Worm (Caenorhabditis elegans) whole organism, young adult: Measurements from ENCODE around the gene zim-2.
"Not testable (repeated sequence)": the region's sequence is repeated elsewhere in the genome, so short reads cannot be mapped to it uniquely, and the experiment has no call there.

Experiments used
- B0261.1 ChIP-seq: sonication (generic microtip); optimal IDR thresholded peaks from 2 replicates; lab custom pipeline; 2016; ENCODE audit warnings: mild to moderate bottlenecking, missing genetic modification characterization, moderate library complexity, missing compliant biosample characterization
- C17E4.6 ChIP-seq: fragments of 200-800 bp; sonication (Bioruptor generic); IDR thresholded peaks from 2 replicates; pipeline ENCODE4 v1.3.6; 2022; ENCODE audit warnings: missing genetic modification reagents, missing genetic modification characterization, missing compliant biosample characterization
- F33H1.4 ChIP-seq: fragments of 200-800 bp; sonication (Bioruptor generic); IDR thresholded peaks from 2 replicates; pipeline ENCODE4 v1.3.6; 2022; ENCODE audit warnings: missing genetic modification reagents, missing genetic modification characterization, missing compliant biosample characterization
- ama-1 ChIP-seq, 3 experiments: fragments of 150-350 bp in 1 of 3; sonication (generic microtip) in 2 of 3; optimal IDR thresholded peaks; 2 replicates each; lab custom pipeline; 2014 to 2018; ENCODE audit warnings: missing biosample characterization in 2 of 3, missing genetic modification characterization in 2 of 3, missing genetic modification reagents in 2 of 3
- athp-1 ChIP-seq: sonication (generic microtip); optimal IDR thresholded peaks from 2 replicates; lab custom pipeline; 2017; ENCODE audit warnings: mild to moderate bottlenecking, missing genetic modification characterization, missing compliant biosample characterization
- attf-3 ChIP-seq: fragments of 200-800 bp; sonication (Bioruptor generic); conservative IDR thresholded peaks from 2 replicates; pipeline ENCODE4 v1.3.6; 2022; ENCODE audit warnings: missing genetic modification reagents, missing genetic modification characterization, missing compliant biosample characterization
- cebp-1 ChIP-seq, 2 experiments: fragments of 200-800 bp in 1 of 2; sonication (Bioruptor generic) in 1 of 2; sonication (generic microtip) in 1 of 2; IDR thresholded peaks in 1 of 2; optimal IDR thresholded peaks in 1 of 2; 2 replicates each; pipeline versions ENCODE4 v1.3.6 to Lab custom; 2017 to 2022; ENCODE audit warnings: missing compliant biosample characterization in 2 of 2, missing genetic modification characterization in 2 of 2, mild to moderate bottlenecking in 1 of 2, missing genetic modification reagents in 1 of 2, moderate library complexity in 1 of 2
- ceh-100 ChIP-seq: fragments of 200-800 bp; sonication (Bioruptor generic); IDR thresholded peaks from 2 replicates; pipeline ENCODE4 v1.3.6; 2022; ENCODE audit warnings: missing genetic modification reagents, missing genetic modification characterization, missing compliant biosample characterization
- ceh-40 ChIP-seq: fragments of 200-800 bp; sonication (Bioruptor generic); IDR thresholded peaks from 2 replicates; pipeline ENCODE4 v1.3.6; 2022; ENCODE audit warnings: missing genetic modification characterization, missing compliant biosample characterization
- ceh-79 ChIP-seq: sonication (generic microtip); optimal IDR thresholded peaks from 2 replicates; lab custom pipeline; 2017; ENCODE audit warnings: mild to moderate bottlenecking, missing genetic modification characterization, missing compliant biosample characterization
- ceh-91 ChIP-seq: fragments of 200-800 bp; sonication (Bioruptor generic); IDR thresholded peaks from 2 replicates; pipeline ENCODE4 v1.3.6; 2022; ENCODE audit warnings: missing genetic modification reagents, missing genetic modification characterization, missing compliant biosample characterization
- die-1 ChIP-seq: sonication (generic microtip); optimal IDR thresholded peaks from 2 replicates; lab custom pipeline; 2016; ENCODE audit warnings: missing genotype, mild to moderate bottlenecking, missing genetic modification characterization, missing compliant biosample characterization
- dox-1 ChIP-seq: fragments of 200-800 bp; sonication (Bioruptor generic); IDR thresholded peaks from 2 replicates; pipeline ENCODE4 v1.3.6; 2022; ENCODE audit warnings: missing genetic modification reagents, missing genetic modification characterization, missing compliant biosample characterization
- efl-1 ChIP-seq: fragments of 150-350 bp; optimal IDR thresholded peaks from 2 replicates; lab custom pipeline; 2014; ENCODE audit warnings: missing biosample characterization, missing genetic modification reagents, missing genetic modification characterization
- egl-18 ChIP-seq: fragments of 200-800 bp; sonication (Bioruptor generic); IDR thresholded peaks from 2 replicates; pipeline ENCODE4 v1.3.6; 2022; ENCODE audit warnings: missing genetic modification reagents, missing genetic modification characterization, missing compliant biosample characterization
- egl-44 ChIP-seq: fragments of 200-800 bp; sonication (Bioruptor generic); IDR thresholded peaks from 2 replicates; pipeline ENCODE4 v1.3.6; 2022; ENCODE audit warnings: missing genetic modification reagents, missing genetic modification characterization, missing compliant biosample characterization
- fkh-3 ChIP-seq: sonication (generic microtip); optimal IDR thresholded peaks from 2 replicates; lab custom pipeline; 2016; ENCODE audit warnings: mild to moderate bottlenecking, missing genetic modification characterization, missing compliant biosample characterization
- him-1 ChIP-seq: sonication (generic microtip); optimal IDR thresholded peaks from 2 replicates; lab custom pipeline; 2016; ENCODE audit warnings: missing genotype, missing genetic modification reagents, missing genetic modification characterization, missing compliant biosample characterization
- hmg-1.2 ChIP-seq: fragments of 200-800 bp; sonication (Bioruptor generic); IDR thresholded peaks from 2 replicates; pipeline ENCODE4 v1.3.6; 2022; ENCODE audit warnings: missing genetic modification reagents, missing genetic modification characterization, missing compliant biosample characterization
- hsf-1 ChIP-seq: fragments of 200-800 bp; sonication (Bioruptor generic); IDR thresholded peaks from 2 replicates; pipeline ENCODE4 v1.3.6; 2022; ENCODE audit warnings: missing genetic modification reagents, missing genetic modification characterization, missing compliant biosample characterization
- lin-26 ChIP-seq: fragments of 200-800 bp; sonication (Bioruptor generic); IDR thresholded peaks from 2 replicates; pipeline ENCODE4 v1.3.6; 2022; ENCODE audit warnings: missing genetic modification reagents, missing genetic modification characterization, missing compliant biosample characterization
- lsl-1 ChIP-seq: fragments of 200-800 bp; sonication (Bioruptor generic); optimal IDR thresholded peaks from 2 replicates; lab custom pipeline; 2018; ENCODE audit warnings: mild to moderate bottlenecking, missing genetic modification characterization, moderate library complexity, missing compliant biosample characterization
- lsy-27 ChIP-seq: sonication (generic microtip); optimal IDR thresholded peaks from 2 replicates; lab custom pipeline; 2017; ENCODE audit warnings: missing genetic modification characterization, mild to moderate bottlenecking, missing compliant biosample characterization, antibody characterized with exemption, missing genotype, borderline replicate concordance; ENCODE audit not compliant: insufficient read depth
- madf-10 ChIP-seq: sonication (generic microtip); optimal IDR thresholded peaks from 2 replicates; lab custom pipeline; 2016; ENCODE audit warnings: mild to moderate bottlenecking, missing genetic modification characterization, missing compliant biosample characterization
- nhr-179 ChIP-seq: sonication (generic microtip); optimal IDR thresholded peaks from 2 replicates; lab custom pipeline; 2016; ENCODE audit warnings: mild to moderate bottlenecking, missing genetic modification characterization, missing compliant biosample characterization
- nhr-27 ChIP-seq: fragments of 200-800 bp; sonication (Bioruptor generic); optimal IDR thresholded peaks from 2 replicates; lab custom pipeline; 2018; ENCODE audit warnings: mild to moderate bottlenecking, missing genetic modification characterization, moderate library complexity, missing compliant biosample characterization
- rcor-1 ChIP-seq: fragments of 200-800 bp; sonication (Bioruptor generic); IDR thresholded peaks from 2 replicates; pipeline ENCODE4 v1.3.6; 2022; ENCODE audit warnings: missing genetic modification reagents, missing genetic modification characterization, missing compliant biosample characterization
- rpc-1 ChIP-seq, 2 experiments: fragments of 150-350 bp in 1 of 2; sonication (generic microtip) in 1 of 2; optimal IDR thresholded peaks; 2 replicates each; lab custom pipeline; 2014 to 2018; ENCODE audit warnings: missing biosample characterization in 1 of 2, missing genetic modification characterization in 1 of 2, missing genetic modification reagents in 1 of 2, missing genotype in 1 of 2
- snpc-1.3 ChIP-seq: sonication (generic microtip); optimal IDR thresholded peaks from 2 replicates; lab custom pipeline; 2017; ENCODE audit warnings: missing genetic modification characterization, mild to moderate bottlenecking, missing compliant biosample characterization, antibody characterized with exemption, moderate library complexity, missing genotype, missing genetic modification reagents; ENCODE audit not compliant: insufficient read depth
- sptf-2 ChIP-seq: fragments of 200-800 bp; sonication (Bioruptor generic); optimal IDR thresholded peaks from 2 replicates; lab custom pipeline; 2018; ENCODE audit warnings: mild to moderate bottlenecking, missing genetic modification characterization, missing compliant biosample characterization
- tbp1 ChIP-seq: fragments of 200-800 bp; sonication (Bioruptor generic); optimal IDR thresholded peaks from 2 replicates; lab custom pipeline; 2018; ENCODE audit warnings: mild to moderate bottlenecking, missing genetic modification characterization, missing compliant biosample characterization
- ztf-25 ChIP-seq: fragments of 200-800 bp; sonication (Bioruptor generic); IDR thresholded peaks from 2 replicates; pipeline ENCODE4 v1.3.6; 2022; ENCODE audit warnings: missing genetic modification reagents, missing genetic modification characterization, missing compliant biosample characterization
- ztf-3 ChIP-seq: fragments of 200-800 bp; sonication (Bioruptor generic); optimal IDR thresholded peaks from 2 replicates; lab custom pipeline; 2018; ENCODE audit warnings: mild to moderate bottlenecking, missing genetic modification characterization, missing compliant biosample characterization

The zim-2 gene

ce11 chrIV:10548546-10548945 lies 6.5 kb upstream of the zim-2 start:
- TF ChIP-seq rcor-1 (0 out of 2 replicates have a peak, but pooled peaks have one; percentile 17), B0261.1 (tag; lab: Kevin White, UChicago) (peak; percentile 47), dox-1 (GFP tag; lab: Robert Waterston, UW) (0 out of 2 replicates have a peak, but pooled peaks have one; percentile 44), rpc-1 (tag; optimal IDR thresholded peaks at IDR 0.05; lab: Kevin White, UChicago) (peak; percentile 52), hmg-1.2 (GFP tag; lab: Robert Waterston, UW) (0 out of 2 replicates have a peak, but pooled peaks have one; percentile 25), ceh-40 (GFP tag; lab: Robert Waterston, UW) (0 out of 2 replicates have a peak, but pooled peaks have one; percentile 31), tbp1 (GFP tag; lab: Kevin White, UChicago) (peak; percentile 70), lin-26 (GFP tag; lab: Robert Waterston, UW) (peak; percentile 71; the same call in 1 of the 2 replicates)
- TF ChIP-seq rpc-1 (optimal IDR thresholded peaks at IDR 0.05; lab: Kevin White, UChicago) = not testable (repeated sequence)

ce11 chrIV:10552993-10553392 lies 2.1 kb upstream of the zim-2 start:
- peak; percentile 80 for TF ChIP-seq attf-3 (GFP tag; lab: Robert Waterston, UW)

ce11 chrIV:10558415-10558814 lies 3.4 kb downstream of the zim-2 start, which contains the start of gene zim-3:
Gene zim-3 (plus strand): TSS chrIV:10558715.
- TF ChIP-seq lsy-27 (tag; lab: Kevin White, UChicago) (no peak), F33H1.4 (GFP tag; lab: Robert Waterston, UW) (peak; percentile 23; the same call in 1 of the 2 replicates), hsf-1 (GFP tag; lab: Robert Waterston, UW) (0 out of 2 replicates have a peak, but pooled peaks have one; percentile 9), lsl-1 (peak; percentile 60)

- TF ChIP-seq ceh-100 (GFP tag; lab: Robert Waterston, UW) (no peak), nhr-27 (tag; lab: Kevin White, UChicago) (no peak), sptf-2 (GFP tag; lab: Kevin White, UChicago) (no peak), C17E4.6 (GFP tag; lab: Robert Waterston, UW) (no peak), egl-44 (no peak), fkh-3 (tag; lab: Kevin White, UChicago) (no peak), hmg-1.2 (GFP tag; lab: Robert Waterston, UW) (no peak), ceh-91 (GFP tag; lab: Robert Waterston, UW) (no peak), ztf-3 (GFP tag; lab: Kevin White, UChicago) (no peak)
Measured at ce11 chrIV:10561605-10562004, 6.6 kb downstream of the zim-2 start, which contains the start of gene him-8. Gene him-8 (plus strand): TSS chrIV:10561905.

ce11 chrIV:10564613-10565012 lies 9.6 kb downstream of the zim-2 start:
- TF ChIP-seq nhr-179 (tag; lab: Kevin White, UChicago) (no peak), nhr-27 (tag; lab: Kevin White, UChicago) (no peak), him-1 (tag; lab: Kevin White, UChicago) (no peak)
- TF ChIP-seq, all 124 proteins: peak for 0

ce11 chrIV:10565282-10565681 lies 10.2 kb downstream of the zim-2 start:
- TF ChIP-seq ceh-79 (tag; lab: Kevin White, UChicago) = no peak
- no peak for TF ChIP-seq egl-18
- no peak for TF ChIP-seq die-1
- TF ChIP-seq hmg-1.2 (GFP tag; lab: Robert Waterston, UW) = no peak
- no peak for TF ChIP-seq fkh-3 (tag; lab: Kevin White, UChicago)
- no peak for TF ChIP-seq madf-10 (tag; lab: Kevin White, UChicago)
- TF ChIP-seq ama-1 (optimal IDR thresholded peaks at IDR 0.05; lab: Kevin White, UChicago) = no peak
- TF ChIP-seq ama-1 (GFP tag; optimal IDR thresholded peaks at IDR 0.05; lab: Kevin White, UChicago) = no peak
- TF ChIP-seq ztf-25 = no peak
- no peak for TF ChIP-seq cebp-1 (GFP tag; IDR thresholded peaks at IDR 0.05; lab: Robert Waterston, UW)
- TF ChIP-seq cebp-1 (tag; optimal IDR thresholded peaks at IDR 0.05; lab: Kevin White, UChicago) = no peak
- no peak for TF ChIP-seq efl-1 (GFP tag; lab: Kevin White, UChicago)
- no peak for TF ChIP-seq lsl-1
- no peak for TF ChIP-seq athp-1 (tag; lab: Kevin White, UChicago)
- no peak for TF ChIP-seq snpc-1.3 (tag; lab: Kevin White, UChicago)
